Worm (Caenorhabditis elegans): Measurements from ENCODE around the gene C49C8.8.

ce11 chrIV:8602877-8603276 lies 49.1 kb upstream of the C49C8.8 start, which contains the start of gene Y59H11AR.10:
- TF ChIP-seq scrt-1 (GFP tag; IDR thresholded peaks at IDR 0.05) (no peak), ama-1 (optimal IDR thresholded peaks at IDR 0.05) (no peak), flt-1 (GFP tag; IDR thresholded peaks at IDR 0.05) (no peak), sea-1 (GFP tag; conservative IDR thresholded peaks at IDR 0.05) (no peak), pes-1 (GFP tag; IDR thresholded peaks at IDR 0.05) (no peak), aly-1 (tag; optimal IDR thresholded peaks at IDR 0.05) (no peak), ets-7 (tag; optimal IDR thresholded peaks at IDR 0.05) (no peak), tra-4 (tag; optimal IDR thresholded peaks at IDR 0.05) (no peak), F13C5.2 (tag; optimal IDR thresholded peaks at IDR 0.05) (no peak)
